Worm (Caenorhabditis elegans): ENCODE data around the gene Y48G9A.11.

- TF ChIP-seq jun-1 (tag; optimal IDR thresholded peaks at IDR 0.05) (no peak), ama-1 (optimal IDR thresholded peaks at IDR 0.05) (no peak)
Measured at ce11 chrIII:2076546-2077134, 40.1 kb downstream of the Y48G9A.11 start, which contains the start of gene Y39A3A.4.

All from whole organism, L1 larva.